Fruit fly (Drosophila melanogaster): ENCODE results near the gene CG6040.

The CG6040 gene

dm6 chr3R:19091749-19092264 is 5.0 kb upstream of the CG6040 start:
- TF ChIP-seq h (optimal IDR thresholded peaks at IDR 0.05), result no peak
- no peak for TF ChIP-seq psq (optimal IDR thresholded peaks at IDR 0.05)
- no peak for TF ChIP-seq ttk (optimal IDR thresholded peaks at IDR 0.05)
- no peak for TF ChIP-seq insv (optimal IDR thresholded peaks at IDR 0.05)
- TF ChIP-seq Myc (optimal IDR thresholded peaks at IDR 0.05), result no peak
- no peak for TF ChIP-seq Sin3A (optimal IDR thresholded peaks at IDR 0.05)

- TF ChIP-seq psq (optimal IDR thresholded peaks at IDR 0.05) (no peak), h (optimal IDR thresholded peaks at IDR 0.05) (no peak), Myc (optimal IDR thresholded peaks at IDR 0.05) (no peak), insv (optimal IDR thresholded peaks at IDR 0.05) (no peak), Sin3A (optimal IDR thresholded peaks at IDR 0.05) (no peak), ttk (optimal IDR thresholded peaks at IDR 0.05) (no peak)
Observed at dm6 chr3R:19092367-19093126, 4.2 kb upstream of the CG6040 start.

- TF ChIP-seq insv (optimal IDR thresholded peaks at IDR 0.05), result no peak
- TF ChIP-seq Sin3A (optimal IDR thresholded peaks at IDR 0.05), result no peak
- no peak for TF ChIP-seq psq (optimal IDR thresholded peaks at IDR 0.05)
- no peak for TF ChIP-seq Myc (optimal IDR thresholded peaks at IDR 0.05)
- TF ChIP-seq ttk (optimal IDR thresholded peaks at IDR 0.05), result no peak
- no peak for TF ChIP-seq h (optimal IDR thresholded peaks at IDR 0.05)
Observed at dm6 chr3R:19093127-19093812, 3.5 kb upstream of the CG6040 start.

dm6 chr3R:19094039-19094438 is 2.7 kb upstream of the CG6040 start, which contains the start of gene cdi:
TSS of gene cdi (minus strand) at chr3R:19094270.
- TF ChIP-seq psq (optimal IDR thresholded peaks at IDR 0.05) (no peak), ttk (optimal IDR thresholded peaks at IDR 0.05) (no peak), insv (optimal IDR thresholded peaks at IDR 0.05) (no peak), Sin3A (optimal IDR thresholded peaks at IDR 0.05) (no peak), h (optimal IDR thresholded peaks at IDR 0.05) (no peak), Myc (optimal IDR thresholded peaks at IDR 0.05) (no peak)

dm6 chr3R:19094799-19095418 is 1.9 kb upstream of the CG6040 start, which contains the start of the genes mRpL55 and ATPsynD:
TSS of gene mRpL55 (minus strand) at chr3R:19094905.
TSS of gene ATPsynD (plus strand) at chr3R:19095000.
- no peak for TF ChIP-seq psq (optimal IDR thresholded peaks at IDR 0.05)
- TF ChIP-seq Sin3A (optimal IDR thresholded peaks at IDR 0.05), result no peak
- no peak for TF ChIP-seq insv (optimal IDR thresholded peaks at IDR 0.05)
- no peak for TF ChIP-seq Myc (optimal IDR thresholded peaks at IDR 0.05)
- no peak for TF ChIP-seq h (optimal IDR thresholded peaks at IDR 0.05)
- TF ChIP-seq ttk (optimal IDR thresholded peaks at IDR 0.05), result no peak

- TF ChIP-seq Sin3A (optimal IDR thresholded peaks at IDR 0.05) (no peak), Myc (optimal IDR thresholded peaks at IDR 0.05) (no peak), h (optimal IDR thresholded peaks at IDR 0.05) (no peak), ttk (optimal IDR thresholded peaks at IDR 0.05) (no peak), psq (optimal IDR thresholded peaks at IDR 0.05) (no peak), insv (optimal IDR thresholded peaks at IDR 0.05) (no peak)
Observed at dm6 chr3R:19098272-19098671, 1.5 kb downstream of the CG6040 start.

- TF ChIP-seq Myc (optimal IDR thresholded peaks at IDR 0.05) (no peak), ttk (optimal IDR thresholded peaks at IDR 0.05) (no peak), Sin3A (optimal IDR thresholded peaks at IDR 0.05) (no peak), h (optimal IDR thresholded peaks at IDR 0.05) (no peak), psq (optimal IDR thresholded peaks at IDR 0.05) (no peak), insv (optimal IDR thresholded peaks at IDR 0.05) (no peak)
Observed at dm6 chr3R:19100098-19100497, 3.3 kb downstream of the CG6040 start.

dm6 chr3R:19101267-19101840 is 4.6 kb downstream of the CG6040 start:
- TF ChIP-seq h (optimal IDR thresholded peaks at IDR 0.05) (no peak), ttk (optimal IDR thresholded peaks at IDR 0.05) (no peak), Myc (optimal IDR thresholded peaks at IDR 0.05) (no peak), psq (optimal IDR thresholded peaks at IDR 0.05) (no peak), Sin3A (optimal IDR thresholded peaks at IDR 0.05) (no peak), insv (optimal IDR thresholded peaks at IDR 0.05) (no peak)

dm6 chr3R:19103189-19103588 is 6.4 kb downstream of the CG6040 start:
- TF ChIP-seq Myc (optimal IDR thresholded peaks at IDR 0.05) (no peak), psq (optimal IDR thresholded peaks at IDR 0.05) (no peak), Sin3A (optimal IDR thresholded peaks at IDR 0.05) (no peak), ttk (optimal IDR thresholded peaks at IDR 0.05) (no peak), insv (optimal IDR thresholded peaks at IDR 0.05) (no peak), h (optimal IDR thresholded peaks at IDR 0.05) (no peak)

- TF ChIP-seq psq (optimal IDR thresholded peaks at IDR 0.05) (no peak), h (optimal IDR thresholded peaks at IDR 0.05) (no peak), Myc (optimal IDR thresholded peaks at IDR 0.05) (no peak)
Observed at dm6 chr3R:19104123-19104522, 7.4 kb downstream of the CG6040 start.

- TF ChIP-seq Myc (optimal IDR thresholded peaks at IDR 0.05), result no peak
- no peak for TF ChIP-seq psq (optimal IDR thresholded peaks at IDR 0.05)
- no peak for TF ChIP-seq insv (optimal IDR thresholded peaks at IDR 0.05)
- TF ChIP-seq Sin3A (optimal IDR thresholded peaks at IDR 0.05), result no peak
- TF ChIP-seq h (optimal IDR thresholded peaks at IDR 0.05), result no peak
Observed at dm6 chr3R:19105821-19106220, 9.1 kb downstream of the CG6040 start.
